Fruit fly (Drosophila melanogaster): ENCODE measurements around the gene Cht6.

The Cht6 gene

dm6 chrX:10016724-10017123 lies at the start of gene Cht6:
TSS of gene Cht6 (plus strand) at chrX:10016845.
- TF ChIP-seq usp (GFP tag; optimal IDR thresholded peaks at IDR 0.05) (no peak), psq (optimal IDR thresholded peaks at IDR 0.05) (no peak), EcR (GFP tag; optimal IDR thresholded peaks at IDR 0.05) (no peak), CG8478 (optimal IDR thresholded peaks at IDR 0.05) (no peak), pan (optimal IDR thresholded peaks at IDR 0.05) (no peak), Dll (optimal IDR thresholded peaks at IDR 0.05) (no peak)

dm6 chrX:9975973-9976372 lies 40.7 kb upstream of the Cht6 start:
- TF ChIP-seq CG8478 (optimal IDR thresholded peaks at IDR 0.05) (no peak), Dll (optimal IDR thresholded peaks at IDR 0.05) (no peak), usp (GFP tag; optimal IDR thresholded peaks at IDR 0.05) (no peak), EcR (GFP tag; optimal IDR thresholded peaks at IDR 0.05) (no peak), psq (optimal IDR thresholded peaks at IDR 0.05) (no peak), pan (optimal IDR thresholded peaks at IDR 0.05) (no peak)

dm6 chrX:9977305-9977704 lies 39.3 kb upstream of the Cht6 start, which contains the start of gene CG43386:
TSS of gene CG43386 (minus strand) at chrX:9977405.
- TF ChIP-seq EcR (GFP tag; optimal IDR thresholded peaks at IDR 0.05) (no peak), usp (GFP tag; optimal IDR thresholded peaks at IDR 0.05) (no peak), CG8478 (optimal IDR thresholded peaks at IDR 0.05) (no peak), psq (optimal IDR thresholded peaks at IDR 0.05) (no peak), pan (optimal IDR thresholded peaks at IDR 0.05) (no peak), Dll (optimal IDR thresholded peaks at IDR 0.05) (no peak)

- TF ChIP-seq pan (optimal IDR thresholded peaks at IDR 0.05) (no peak), usp (GFP tag; optimal IDR thresholded peaks at IDR 0.05) (no peak), psq (optimal IDR thresholded peaks at IDR 0.05) (no peak), CG8478 (optimal IDR thresholded peaks at IDR 0.05) (no peak), Dll (optimal IDR thresholded peaks at IDR 0.05) (no peak), EcR (GFP tag; optimal IDR thresholded peaks at IDR 0.05) (no peak)
Measured at dm6 chrX:9980464-9980863, 36.2 kb upstream of the Cht6 start, which contains the start of gene CG15252. TSS of gene CG15252 (minus strand) at chrX:9980564.

- TF ChIP-seq EcR (GFP tag; optimal IDR thresholded peaks at IDR 0.05) (no peak), Dll (optimal IDR thresholded peaks at IDR 0.05) (no peak)
Measured at dm6 chrX:9987361-9988087, 29.1 kb upstream of the Cht6 start.

dm6 chrX:9989154-9989787 lies 27.4 kb upstream of the Cht6 start, which contains the start of gene CG32694:
TSS of gene CG32694 (plus strand) at chrX:9989690.
- TF ChIP-seq pan (optimal IDR thresholded peaks at IDR 0.05) = no peak
- TF ChIP-seq Dll (optimal IDR thresholded peaks at IDR 0.05) = no peak
- TF ChIP-seq psq (optimal IDR thresholded peaks at IDR 0.05) = no peak
- TF ChIP-seq CG8478 (optimal IDR thresholded peaks at IDR 0.05) = no peak
- no peak for TF ChIP-seq usp (GFP tag; optimal IDR thresholded peaks at IDR 0.05)
- TF ChIP-seq EcR (GFP tag; optimal IDR thresholded peaks at IDR 0.05) = no peak

dm6 chrX:9991013-9991412 lies 25.6 kb upstream of the Cht6 start:
- TF ChIP-seq psq (optimal IDR thresholded peaks at IDR 0.05) (no peak), CG8478 (optimal IDR thresholded peaks at IDR 0.05) (no peak), usp (GFP tag; optimal IDR thresholded peaks at IDR 0.05) (no peak), EcR (GFP tag; optimal IDR thresholded peaks at IDR 0.05) (no peak), pan (optimal IDR thresholded peaks at IDR 0.05) (no peak), Dll (optimal IDR thresholded peaks at IDR 0.05) (no peak)

dm6 chrX:9992934-9993333 lies 23.7 kb upstream of the Cht6 start:
- TF ChIP-seq EcR (GFP tag; optimal IDR thresholded peaks at IDR 0.05) (no peak), psq (optimal IDR thresholded peaks at IDR 0.05) (no peak), pan (optimal IDR thresholded peaks at IDR 0.05) (no peak)

dm6 chrX:9993427-9994218 lies 23.0 kb upstream of the Cht6 start:
- TF ChIP-seq psq (optimal IDR thresholded peaks at IDR 0.05) = no peak
- no peak for TF ChIP-seq Dll (optimal IDR thresholded peaks at IDR 0.05)
- TF ChIP-seq pan (optimal IDR thresholded peaks at IDR 0.05) = no peak
- TF ChIP-seq EcR (GFP tag; optimal IDR thresholded peaks at IDR 0.05) = no peak
- TF ChIP-seq CG8478 (optimal IDR thresholded peaks at IDR 0.05) = no peak
- no peak for TF ChIP-seq usp (GFP tag; optimal IDR thresholded peaks at IDR 0.05)

dm6 chrX:10008576-10009260 lies 7.9 kb upstream of the Cht6 start, which contains the start of gene CG33557:
TSS of gene CG33557 (plus strand) at chrX:10009210.
- no peak for TF ChIP-seq usp (GFP tag; optimal IDR thresholded peaks at IDR 0.05)

- TF ChIP-seq psq (optimal IDR thresholded peaks at IDR 0.05) = no peak
Measured at dm6 chrX:10009794-10010614, 6.6 kb upstream of the Cht6 start, which contains the start of gene Dna2. TSS of gene Dna2 (plus strand) at chrX:10010481.

All from whole organism.